ENCODE assay signal across 1 fruit fly cellular context in the genomic region with DNA sequence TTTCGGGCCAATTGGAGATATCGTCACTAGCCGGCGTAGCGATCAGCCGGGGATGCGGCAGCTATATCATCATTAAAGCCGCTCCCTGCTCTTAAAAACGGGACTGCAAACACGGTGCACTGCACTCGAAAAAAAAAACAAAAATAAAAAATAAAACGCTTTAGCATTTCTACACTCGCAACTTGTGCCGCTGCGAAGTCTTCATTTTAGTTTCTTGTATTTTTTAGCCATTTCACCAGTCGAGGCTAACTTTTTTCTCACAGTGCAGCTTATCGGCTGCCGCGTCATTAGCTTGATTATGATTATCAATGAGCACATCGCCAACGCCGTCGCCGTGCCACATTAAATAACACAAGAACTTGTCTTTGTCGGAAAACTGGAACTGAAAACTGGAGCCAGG.
TF ChIP-seq lines count a peak whose summit lies in the region.

No protein-coding gene starts in this region.

TF ChIP-seq in whole organism, embryonic, 481 proteins besides CTCF, POLR2A, EP300 and RAD21 (continued from another document and continues in another):
- peak; percentile 53 for TF ChIP-seq tio (GFP tag; optimal IDR thresholded peaks at IDR 0.05; lab: Kevin White, UChicago)
- no peak for TF ChIP-seq amos (GFP tag; IDR thresholded peaks at IDR 0.05; lab: Robert Waterston, UW; ENCODE audit: partially characterized antibody)
- no peak for TF ChIP-seq unc-4 (GFP tag; IDR thresholded peaks at IDR 0.05; lab: Robert Waterston, UW; ENCODE audit: partially characterized antibody)
- peak; percentile 43 for TF ChIP-seq CG2202 (tag; optimal IDR thresholded peaks at IDR 0.05; lab: Kevin White, UChicago)
- TF ChIP-seq lmd (GFP tag; IDR thresholded peaks at IDR 0.05; lab: Robert Waterston, UW): peak; percentile 66
- peak; percentile 38; the same call in 1 of the 2 replicates for TF ChIP-seq NFAT (GFP tag; IDR thresholded peaks at IDR 0.05; lab: Robert Waterston, UW)
- no peak for TF ChIP-seq B-H2 (GFP tag; optimal IDR thresholded peaks at IDR 0.05; lab: Kevin White, UChicago)
- TF ChIP-seq CG12236 (GFP tag; optimal IDR thresholded peaks at IDR 0.05; lab: Kevin White, UChicago): peak; percentile 36
- TF ChIP-seq ken (GFP tag; IDR thresholded peaks at IDR 0.05; lab: Robert Waterston, UW): peak; percentile 80
- peak; percentile 70; the same call in 1 of the 3 replicates for TF ChIP-seq CG11456 (GFP tag; IDR thresholded peaks at IDR 0.05; lab: Robert Waterston, UW)
- no peak for TF ChIP-seq CG1832 (GFP tag; optimal IDR thresholded peaks at IDR 0.05; lab: Kevin White, UChicago)
- 0 out of 2 replicates have a peak, but pooled peaks have one; percentile 16 for TF ChIP-seq CG7372 (GFP tag; IDR thresholded peaks at IDR 0.05; lab: Robert Waterston, UW)
- TF ChIP-seq CG30403 (GFP tag; optimal IDR thresholded peaks at IDR 0.05; lab: Kevin White, UChicago): peak; percentile 75
- TF ChIP-seq Hr3 (GFP tag; optimal IDR thresholded peaks at IDR 0.05; lab: Kevin White, UChicago): peak; percentile 50
- TF ChIP-seq gce (GFP tag; IDR thresholded peaks at IDR 0.05; lab: Robert Waterston, UW): peak; percentile 76; the same call in 2 of the 3 replicates
- no peak for TF ChIP-seq CG18476 (GFP tag; optimal IDR thresholded peaks at IDR 0.05; lab: Kevin White, UChicago)
- TF ChIP-seq Abd-B (GFP tag; optimal IDR thresholded peaks at IDR 0.05; lab: Kevin White, UChicago): peak; percentile 47
- peak; percentile 47; the same call in 1 of the 3 replicates for TF ChIP-seq H15 (GFP tag; IDR thresholded peaks at IDR 0.05; lab: Robert Waterston, UW)
- 0 out of 3 replicates have a peak, but pooled peaks have one; percentile 42 for TF ChIP-seq CG2889 (GFP tag; IDR thresholded peaks at IDR 0.05; lab: Robert Waterston, UW)
- TF ChIP-seq eve (GFP tag; optimal IDR thresholded peaks at IDR 0.05; lab: Kevin White, UChicago): no peak
- TF ChIP-seq CG7357 (GFP tag; IDR thresholded peaks at IDR 0.05; lab: Robert Waterston, UW): peak; percentile 50; the same call in 1 of the 3 replicates
- TF ChIP-seq yki (optimal IDR thresholded peaks at IDR 0.05; lab: Kevin White, UChicago): no peak
- no peak for TF ChIP-seq C15 (GFP tag; IDR thresholded peaks at IDR 0.05; lab: Robert Waterston, UW)
- TF ChIP-seq CG17385 (GFP tag; optimal IDR thresholded peaks at IDR 0.05; lab: Kevin White, UChicago): peak; percentile 13
- TF ChIP-seq CG8478 (optimal IDR thresholded peaks at IDR 0.05; lab: Kevin White, UChicago): no peak
- peak; percentile 47; the same call in 1 of the 3 replicates for TF ChIP-seq jigr1 (GFP tag; IDR thresholded peaks at IDR 0.05; lab: Robert Waterston, UW)
- TF ChIP-seq knrl (GFP tag; IDR thresholded peaks at IDR 0.05; lab: Robert Waterston, UW; ENCODE audit: partially characterized antibody): no peak
- TF ChIP-seq CG15479 (GFP tag; optimal IDR thresholded peaks at IDR 0.05; lab: Kevin White, UChicago): no peak
- 0 out of 3 replicates have a peak, but pooled peaks have one; percentile 25 for TF ChIP-seq z (GFP tag; IDR thresholded peaks at IDR 0.05; lab: Robert Waterston, UW)
- TF ChIP-seq CG14710 (tag; optimal IDR thresholded peaks at IDR 0.05; lab: Kevin White, UChicago): peak; percentile 10
- peak; percentile 30; the same call in 1 of the 3 replicates for TF ChIP-seq CG11560 (tag; IDR thresholded peaks at IDR 0.05; lab: Robert Waterston, UW)
- no peak for TF ChIP-seq CG3838 (GFP tag; optimal IDR thresholded peaks at IDR 0.05; lab: Kevin White, UChicago)
- no peak for TF ChIP-seq CG3847 (GFP tag; IDR thresholded peaks at IDR 0.05; lab: Robert Waterston, UW)
- TF ChIP-seq vnd (GFP tag; IDR thresholded peaks at IDR 0.05; lab: Robert Waterston, UW; ENCODE audit: partially characterized antibody): no peak
- no peak for TF ChIP-seq CG3163 (GFP tag; optimal IDR thresholded peaks at IDR 0.05; lab: Kevin White, UChicago)
- no peak for TF ChIP-seq sqz (GFP tag; optimal IDR thresholded peaks at IDR 0.05; lab: Kevin White, UChicago)
- peak; percentile 67 for TF ChIP-seq Side (GFP tag; optimal IDR thresholded peaks at IDR 0.05; lab: Kevin White, UChicago)
- peak; percentile 55 for TF ChIP-seq croc (GFP tag; conservative IDR thresholded peaks at IDR 0.05; lab: Robert Waterston, UW)
- TF ChIP-seq crol (GFP tag; IDR thresholded peaks at IDR 0.05; lab: Robert Waterston, UW): no peak
- no peak for TF ChIP-seq hb (GFP tag; IDR thresholded peaks at IDR 0.05; lab: Robert Waterston, UW; ENCODE audit: partially characterized antibody)
- TF ChIP-seq crp (GFP tag; optimal IDR thresholded peaks at IDR 0.05; lab: Kevin White, UChicago): no peak
- no peak for TF ChIP-seq Sry-δ (GFP tag; optimal IDR thresholded peaks at IDR 0.05; lab: Kevin White, UChicago)
- TF ChIP-seq CG31388 (GFP tag; optimal IDR thresholded peaks at IDR 0.05; lab: Kevin White, UChicago): no peak
- peak; percentile 42 for TF ChIP-seq ATbp (GFP tag; optimal IDR thresholded peaks at IDR 0.05; lab: Kevin White, UChicago)
- TF ChIP-seq CG18619 (GFP tag; optimal IDR thresholded peaks at IDR 0.05; lab: Kevin White, UChicago): peak; percentile 30
- TF ChIP-seq GATAe (GFP tag; conservative IDR thresholded peaks at IDR 0.05; lab: Robert Waterston, UW): no peak
- peak; percentile 73 for TF ChIP-seq oc (tag; optimal IDR thresholded peaks at IDR 0.05; lab: Kevin White, UChicago)
- peak; percentile 69 for TF ChIP-seq Mad (GFP tag; optimal IDR thresholded peaks at IDR 0.05; lab: Kevin White, UChicago)
- no peak for TF ChIP-seq CG7963 (GFP tag; IDR thresholded peaks at IDR 0.05; lab: Robert Waterston, UW; ENCODE audit: partially characterized antibody)
- TF ChIP-seq CG31224 (GFP tag; IDR thresholded peaks at IDR 0.05; lab: Robert Waterston, UW): no peak
- TF ChIP-seq ftz-f1 (GFP tag; optimal IDR thresholded peaks at IDR 0.05; lab: Kevin White, UChicago): no peak
- TF ChIP-seq CG9817 (tag; optimal IDR thresholded peaks at IDR 0.05; lab: Kevin White, UChicago): no peak
- peak; percentile 67 for TF ChIP-seq esg (GFP tag; conservative IDR thresholded peaks at IDR 0.05; lab: Robert Waterston, UW)
- TF ChIP-seq Sox102F (GFP tag; optimal IDR thresholded peaks at IDR 0.05; lab: Kevin White, UChicago): peak; percentile 74
- 0 out of 2 replicates have a peak, but pooled peaks have one; percentile 26 for TF ChIP-seq Doc2 (GFP tag; IDR thresholded peaks at IDR 0.05; lab: Robert Waterston, UW)
- TF ChIP-seq Max (GFP tag; optimal IDR thresholded peaks at IDR 0.05; lab: Kevin White, UChicago): no peak
- no peak for TF ChIP-seq CG31365 (tag; optimal IDR thresholded peaks at IDR 0.05; lab: Kevin White, UChicago)
- TF ChIP-seq CG10321 (GFP tag; IDR thresholded peaks at IDR 0.05; lab: Robert Waterston, UW): no peak
- TF ChIP-seq fru (optimal IDR thresholded peaks at IDR 0.05; lab: Kevin White, UChicago): no peak
- TF ChIP-seq CG7745 (tag; optimal IDR thresholded peaks at IDR 0.05; lab: Kevin White, UChicago): no peak
- no peak for TF ChIP-seq sna (GFP tag; IDR thresholded peaks at IDR 0.05; lab: Robert Waterston, UW; ENCODE audit: partially characterized antibody)
- peak; percentile 60; the same call in 1 of the 2 replicates for TF ChIP-seq sob (GFP tag; IDR thresholded peaks at IDR 0.05; lab: Robert Waterston, UW)
- TF ChIP-seq schlank (tag; optimal IDR thresholded peaks at IDR 0.05; lab: Kevin White, UChicago): no peak
- peak; percentile 72 for TF ChIP-seq unpg (GFP tag; optimal IDR thresholded peaks at IDR 0.05; lab: Kevin White, UChicago)
- no peak for TF ChIP-seq CG9797 (GFP tag; optimal IDR thresholded peaks at IDR 0.05; lab: Kevin White, UChicago)
- TF ChIP-seq Vsx1 (GFP tag; optimal IDR thresholded peaks at IDR 0.05; lab: Kevin White, UChicago): peak; percentile 65
- no peak for TF ChIP-seq CG6254 (GFP tag; optimal IDR thresholded peaks at IDR 0.05; lab: Kevin White, UChicago)
- TF ChIP-seq CG6765 (GFP tag; optimal IDR thresholded peaks at IDR 0.05; lab: Kevin White, UChicago): no peak
- no peak; the same call in 1 of the 2 replicates for TF ChIP-seq Atf6 (GFP tag; IDR thresholded peaks at IDR 0.05; lab: Robert Waterston, UW)
- peak; percentile 58 for TF ChIP-seq Chrac-16 (GFP tag; optimal IDR thresholded peaks at IDR 0.05; lab: Kevin White, UChicago)
- TF ChIP-seq CG10543 (GFP tag; optimal IDR thresholded peaks at IDR 0.05; lab: Kevin White, UChicago): no peak
- TF ChIP-seq ind (GFP tag; optimal IDR thresholded peaks at IDR 0.05; lab: Kevin White, UChicago): peak; percentile 24
- no peak for TF ChIP-seq Jarid2 (GFP tag; optimal IDR thresholded peaks at IDR 0.05; lab: Kevin White, UChicago)
- no peak for TF ChIP-seq Trl (optimal IDR thresholded peaks at IDR 0.05; lab: Kevin White, UChicago)
- TF ChIP-seq Trl (GFP tag; optimal IDR thresholded peaks at IDR 0.05; lab: Kevin White, UChicago): peak; percentile 76
- TF ChIP-seq CG14441 (GFP tag; IDR thresholded peaks at IDR 0.05; lab: Robert Waterston, UW): peak; percentile 73
- TF ChIP-seq Hmr (GFP tag; optimal IDR thresholded peaks at IDR 0.05; lab: Kevin White, UChicago): peak; percentile 29
- no peak for TF ChIP-seq CG10565 (GFP tag; optimal IDR thresholded peaks at IDR 0.05; lab: Kevin White, UChicago)
- TF ChIP-seq Dp (GFP tag; optimal IDR thresholded peaks at IDR 0.05; lab: Kevin White, UChicago): no peak
- peak; percentile 61 for TF ChIP-seq dmrt99B (tag; optimal IDR thresholded peaks at IDR 0.05; lab: Kevin White, UChicago)
- peak; percentile 71 for TF ChIP-seq slbo (GFP tag; IDR thresholded peaks at IDR 0.05; lab: Robert Waterston, UW)
- no peak for TF ChIP-seq CG17186 (GFP tag; optimal IDR thresholded peaks at IDR 0.05; lab: Kevin White, UChicago)
- peak; percentile 61 for TF ChIP-seq H2.0 (GFP tag; IDR thresholded peaks at IDR 0.05; lab: Robert Waterston, UW)
- no peak for TF ChIP-seq CG12744 (GFP tag; optimal IDR thresholded peaks at IDR 0.05; lab: Kevin White, UChicago)
- peak; percentile 79 for TF ChIP-seq Optix (GFP tag; IDR thresholded peaks at IDR 0.05; lab: Robert Waterston, UW)
- no peak for TF ChIP-seq Lpt (GFP tag; optimal IDR thresholded peaks at IDR 0.05; lab: Kevin White, UChicago)
- TF ChIP-seq zfh1 (GFP tag; IDR thresholded peaks at IDR 0.05; lab: Robert Waterston, UW): peak; percentile 90
- TF ChIP-seq nmo (GFP tag; optimal IDR thresholded peaks at IDR 0.05; lab: Kevin White, UChicago): peak; percentile 64
- TF ChIP-seq CG10979 (tag; optimal IDR thresholded peaks at IDR 0.05; lab: Kevin White, UChicago): peak; percentile 51
- peak; percentile 47; the same call in 1 of the 2 replicates for TF ChIP-seq CG8765 (GFP tag; IDR thresholded peaks at IDR 0.05; lab: Robert Waterston, UW)
- peak; percentile 24; the same call in 1 of the 2 replicates for TF ChIP-seq Ada2b (GFP tag; IDR thresholded peaks at IDR 0.05; lab: Robert Waterston, UW)
- TF ChIP-seq Fer2 (tag; optimal IDR thresholded peaks at IDR 0.05; lab: Kevin White, UChicago): no peak
- peak; percentile 67 to 69 for TF ChIP-seq Pdp1 (GFP tag; optimal IDR thresholded peaks at IDR 0.05; lab: Kevin White, UChicago)
- peak; percentile 24 for TF ChIP-seq phol (tag; optimal IDR thresholded peaks at IDR 0.05; lab: Kevin White, UChicago)
- peak; percentile 86 for TF ChIP-seq chm (GFP tag; IDR thresholded peaks at IDR 0.05; lab: Robert Waterston, UW)
- TF ChIP-seq eyg (GFP tag; optimal IDR thresholded peaks at IDR 0.05; lab: Kevin White, UChicago): peak; percentile 18
- TF ChIP-seq CG15269 (tag; optimal IDR thresholded peaks at IDR 0.05; lab: Kevin White, UChicago): peak; percentile 68
- TF ChIP-seq wdn (GFP tag; IDR thresholded peaks at IDR 0.05; lab: Robert Waterston, UW): no peak
- TF ChIP-seq CG14860 (GFP tag; IDR thresholded peaks at IDR 0.05; lab: Robert Waterston, UW; ENCODE audit: partially characterized antibody): no peak
- TF ChIP-seq Gsc (GFP tag; IDR thresholded peaks at IDR 0.05; lab: Robert Waterston, UW): 0 out of 2 replicates have a peak, but pooled peaks have one; percentile 14
- TF ChIP-seq Dll (GFP tag; IDR thresholded peaks at IDR 0.05; lab: Robert Waterston, UW; ENCODE audit: partially characterized antibody): no peak
- no peak for TF ChIP-seq Meics (GFP tag; optimal IDR thresholded peaks at IDR 0.05; lab: Kevin White, UChicago)
- TF ChIP-seq gsb (GFP tag; IDR thresholded peaks at IDR 0.05; lab: Robert Waterston, UW): no peak
- TF ChIP-seq ase (GFP tag; IDR thresholded peaks at IDR 0.05; lab: Robert Waterston, UW): peak; percentile 51; the same call in 1 of the 3 replicates
- no peak for TF ChIP-seq HmgZ (tag; optimal IDR thresholded peaks at IDR 0.05; lab: Kevin White, UChicago)
- TF ChIP-seq CG9727 (GFP tag; optimal IDR thresholded peaks at IDR 0.05; lab: Kevin White, UChicago): peak; percentile 40
- peak; percentile 11 for TF ChIP-seq tup (GFP tag; optimal IDR thresholded peaks at IDR 0.05; lab: Kevin White, UChicago)
- peak; percentile 36 for TF ChIP-seq CG9876 (GFP tag; optimal IDR thresholded peaks at IDR 0.05; lab: Kevin White, UChicago)
- TF ChIP-seq pros (GFP tag; optimal IDR thresholded peaks at IDR 0.05; lab: Kevin White, UChicago): no peak
- no peak for TF ChIP-seq CG10431 (GFP tag; optimal IDR thresholded peaks at IDR 0.05; lab: Kevin White, UChicago)
- TF ChIP-seq tx (GFP tag; optimal IDR thresholded peaks at IDR 0.05; lab: Kevin White, UChicago): peak; percentile 43
- no peak for TF ChIP-seq CG14965 (GFP tag; optimal IDR thresholded peaks at IDR 0.05; lab: Kevin White, UChicago; ENCODE audit: borderline replicate concordance)
- no peak for TF ChIP-seq Poxn (GFP tag; IDR thresholded peaks at IDR 0.05; lab: Robert Waterston, UW)
- peak; percentile 63; the same call in 1 of the 3 replicates for TF ChIP-seq so (GFP tag; IDR thresholded peaks at IDR 0.05; lab: Robert Waterston, UW)
- no peak for TF ChIP-seq D (optimal IDR thresholded peaks at IDR 0.05; lab: Kevin White, UChicago)
- TF ChIP-seq D (GFP tag; optimal IDR thresholded peaks at IDR 0.05; lab: Kevin White, UChicago): peak; percentile 42
- TF ChIP-seq CG15011 (GFP tag; optimal IDR thresholded peaks at IDR 0.05; lab: Kevin White, UChicago): no peak
- TF ChIP-seq CG1233 (GFP tag; optimal IDR thresholded peaks at IDR 0.05; lab: Kevin White, UChicago): peak; percentile 36
- TF ChIP-seq cas (GFP tag; IDR thresholded peaks at IDR 0.05; lab: Robert Waterston, UW): 0 out of 2 replicates have a peak, but pooled peaks have one; percentile 18
- TF ChIP-seq repo (GFP tag; optimal IDR thresholded peaks at IDR 0.05; lab: Kevin White, UChicago): no peak
- no peak for TF ChIP-seq lbe (GFP tag; optimal IDR thresholded peaks at IDR 0.05; lab: Kevin White, UChicago)
- peak; percentile 63; the same call in 2 of the 3 replicates for TF ChIP-seq CG11695 (GFP tag; IDR thresholded peaks at IDR 0.05; lab: Robert Waterston, UW)
- TF ChIP-seq CG7271 (tag; optimal IDR thresholded peaks at IDR 0.05; lab: Kevin White, UChicago): no peak
- 0 out of 2 replicates have a peak, but pooled peaks have one; percentile 14 for TF ChIP-seq CG11696 (GFP tag; IDR thresholded peaks at IDR 0.05; lab: Robert Waterston, UW)
